Comparison of ENCODE assay signal across 2 worm cellular contexts in genomic region chrIII:13262987-13263386, ce11.
TF ChIP-seq lines count a peak whose summit lies in the region.

Gene F56A8.4 (plus strand): TSS chrIII:13263287.

TF ChIP-seq in whole organism, mixed stage, embryonic, 35 proteins besides CTCF, POLR2A, EP300 and RAD21:
- no peak for TF ChIP-seq drap-1 (GFP tag; optimal IDR thresholded peaks at IDR 0.05; lab: Kevin White, UChicago)
- peak; percentile 1 for TF ChIP-seq ceh-83 (GFP tag; optimal IDR thresholded peaks at IDR 0.05; lab: Kevin White, UChicago)

TF ChIP-seq in whole organism, young adult, 124 proteins besides CTCF, POLR2A, EP300 and RAD21:
- peak; percentile 33 for TF ChIP-seq lsl-1 (GFP tag; optimal IDR thresholded peaks at IDR 0.05; lab: Kevin White, UChicago)
- TF ChIP-seq B0336.3 (GFP tag; IDR thresholded peaks at IDR 0.05; lab: Robert Waterston, UW) = no peak
- no peak for TF ChIP-seq atf-7 (tag; optimal IDR thresholded peaks at IDR 0.05; lab: Kevin White, UChicago)
- TF ChIP-seq pbrm-1 (GFP tag; IDR thresholded peaks at IDR 0.05; lab: Robert Waterston, UW) = no peak
